Worm (Caenorhabditis elegans): ENCODE results near the gene asp-7.

The asp-7 gene

ce11 chrV:3040930-3041329 is 12.8 kb downstream of the asp-7 start:
- peak; percentile 94 for TF ChIP-seq sdc-2 (tag; optimal IDR thresholded peaks at IDR 0.05)
- no peak for TF ChIP-seq ama-1 (optimal IDR thresholded peaks at IDR 0.05)
- no peak for TF ChIP-seq hlh-13 (GFP tag; optimal IDR thresholded peaks at IDR 0.05)
- TF ChIP-seq ztf-16 (tag; optimal IDR thresholded peaks at IDR 0.05): no peak
- no peak for TF ChIP-seq ttx-3 (tag; optimal IDR thresholded peaks at IDR 0.05)

DNA sequence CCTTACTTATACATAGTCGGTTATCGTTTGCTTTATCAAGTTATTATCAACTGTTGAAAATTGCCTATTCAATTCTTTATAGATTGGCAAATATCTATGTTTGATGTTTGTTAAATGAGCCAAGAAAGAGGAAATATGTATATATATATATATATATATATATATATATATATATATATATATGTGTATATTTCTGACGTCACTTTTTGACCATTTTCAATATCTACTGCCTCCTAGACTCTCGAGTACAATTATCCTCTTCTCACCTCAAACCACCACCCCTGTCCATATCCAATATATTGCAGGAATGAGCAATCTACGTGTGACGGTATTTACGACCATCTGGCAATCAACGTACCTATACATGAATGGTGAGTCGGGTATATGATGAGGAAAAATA is 16.8 kb downstream of the asp-7 start, which contains the start of gene F59D6.1:
Gene F59D6.1, plus strand, starts transcription at position 301 of the 400 bp plus-strand sequence.
- TF ChIP-seq ceh-18 (tag; optimal IDR thresholded peaks at IDR 0.05) (no peak), sdc-2 (tag; optimal IDR thresholded peaks at IDR 0.05) (peak; percentile 47)

ce11 chrV:3046364-3046763 is 18.3 kb downstream of the asp-7 start:
- no peak for TF ChIP-seq sox-2 (GFP tag; IDR thresholded peaks at IDR 0.05)
- no peak for TF ChIP-seq F13H6.1 (tag; optimal IDR thresholded peaks at IDR 0.05)
- TF ChIP-seq lim-6 (tag; optimal IDR thresholded peaks at IDR 0.05): no peak
- no peak for TF ChIP-seq ref-2 (tag; optimal IDR thresholded peaks at IDR 0.05)
- no peak for TF ChIP-seq tbx-2 (tag; optimal IDR thresholded peaks at IDR 0.05)
- TF ChIP-seq syd-9 (tag; optimal IDR thresholded peaks at IDR 0.05): no peak
- no peak for TF ChIP-seq nfya-1 (tag; optimal IDR thresholded peaks at IDR 0.05)
- no peak for TF ChIP-seq gmeb-2 (tag; optimal IDR thresholded peaks at IDR 0.05)
- no peak for TF ChIP-seq ztf-16 (tag; optimal IDR thresholded peaks at IDR 0.05)
- no peak for TF ChIP-seq ceh-24 (tag; optimal IDR thresholded peaks at IDR 0.05)
- TF ChIP-seq ahr-1 (tag; optimal IDR thresholded peaks at IDR 0.05): no peak
- no peak for TF ChIP-seq dve-1 (tag; optimal IDR thresholded peaks at IDR 0.05)
- no peak for TF ChIP-seq hlh-30 (tag; optimal IDR thresholded peaks at IDR 0.05; ENCODE audit: insufficient read depth)
- TF ChIP-seq unc-55 (GFP tag; optimal IDR thresholded peaks at IDR 0.05): no peak
- no peak for TF ChIP-seq madf-2 (tag; optimal IDR thresholded peaks at IDR 0.05)
- no peak for TF ChIP-seq unc-86 (tag; optimal IDR thresholded peaks at IDR 0.05)

ce11 chrV:3054254-3054653 is 26.2 kb downstream of the asp-7 start, which contains the start of gene C50H11.8:
TSS of gene C50H11.8 (plus strand) at chrV:3054554.
- no peak for TF ChIP-seq eyg-1 (tag; optimal IDR thresholded peaks at IDR 0.05)
- TF ChIP-seq pat-9 (tag; optimal IDR thresholded peaks at IDR 0.05): no peak
- TF ChIP-seq tbx-2 (tag; optimal IDR thresholded peaks at IDR 0.05): no peak
- no peak for TF ChIP-seq ceh-34 (tag; optimal IDR thresholded peaks at IDR 0.05)
- TF ChIP-seq ceh-14 (tag; optimal IDR thresholded peaks at IDR 0.05): no peak
- no peak for TF ChIP-seq ets-4 (tag; optimal IDR thresholded peaks at IDR 0.05)
- no peak for TF ChIP-seq ceh-22 (tag; optimal IDR thresholded peaks at IDR 0.05)

- TF ChIP-seq syd-9 (tag; optimal IDR thresholded peaks at IDR 0.05) (no peak), nfya-1 (tag; optimal IDR thresholded peaks at IDR 0.05) (no peak), ceh-6 (GFP tag; optimal IDR thresholded peaks at IDR 0.05) (no peak), ceh-24 (tag; optimal IDR thresholded peaks at IDR 0.05) (no peak), tbx-7 (tag; optimal IDR thresholded peaks at IDR 0.05) (no peak), T23F11.4 (GFP tag; optimal IDR thresholded peaks at IDR 0.05) (no peak), ref-2 (tag; optimal IDR thresholded peaks at IDR 0.05) (no peak)
Measured at ce11 chrV:3058996-3059395, 30.9 kb downstream of the asp-7 start, which contains the start of gene str-244. TSS of gene str-244 (minus strand) at chrV:3059096.

DNA sequence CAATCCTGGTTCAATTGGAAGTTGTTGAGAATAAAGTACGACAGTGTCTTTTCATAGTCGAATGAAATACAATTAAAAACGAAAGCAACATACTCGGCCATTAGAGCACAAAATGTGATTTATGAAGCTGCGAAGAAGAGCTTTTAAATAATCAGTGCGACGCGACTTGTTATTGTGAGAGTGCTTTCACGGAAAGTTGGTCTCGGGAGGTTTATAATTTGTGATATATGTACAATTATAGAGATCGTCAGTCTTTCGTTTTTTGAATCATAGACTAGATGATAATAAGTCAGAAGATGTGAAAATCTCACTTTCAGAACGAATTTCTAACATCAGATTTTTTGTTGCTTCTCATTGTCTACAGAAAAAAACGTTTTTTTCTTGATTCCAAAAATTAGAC is 34.0 kb downstream of the asp-7 start, which contains the start of gene srt-15:
Gene srt-15, minus strand, starts transcription at position 101 of the 400 bp plus-strand sequence.
- no peak for TF ChIP-seq mec-3 (tag; optimal IDR thresholded peaks at IDR 0.05; ENCODE audit: borderline replicate concordance)
- TF ChIP-seq hlh-15 (tag; optimal IDR thresholded peaks at IDR 0.05): no peak
- no peak for TF ChIP-seq dve-1 (tag; optimal IDR thresholded peaks at IDR 0.05)
- no peak for TF ChIP-seq odd-2 (tag; optimal IDR thresholded peaks at IDR 0.05)
- TF ChIP-seq hlh-30 (tag; optimal IDR thresholded peaks at IDR 0.05; ENCODE audit: insufficient read depth): no peak
